Worm (Caenorhabditis elegans) whole organism, L4/young adult: ENCODE measurements around the gene H03A11.13.

ENCODE experiments used
- W03F9.2 ChIP-seq: fragments of 150-350 bp; optimal IDR thresholded peaks from 2 replicates; lab custom pipeline; 2014; ENCODE audit warnings: missing biosample characterization, missing genetic modification characterization
- him-1 ChIP-seq: sonication (generic microtip); optimal IDR thresholded peaks from 2 replicates; lab custom pipeline; 2016; ENCODE audit warnings: missing genotype, missing genetic modification reagents, missing genetic modification characterization, missing compliant biosample characterization

DNA sequence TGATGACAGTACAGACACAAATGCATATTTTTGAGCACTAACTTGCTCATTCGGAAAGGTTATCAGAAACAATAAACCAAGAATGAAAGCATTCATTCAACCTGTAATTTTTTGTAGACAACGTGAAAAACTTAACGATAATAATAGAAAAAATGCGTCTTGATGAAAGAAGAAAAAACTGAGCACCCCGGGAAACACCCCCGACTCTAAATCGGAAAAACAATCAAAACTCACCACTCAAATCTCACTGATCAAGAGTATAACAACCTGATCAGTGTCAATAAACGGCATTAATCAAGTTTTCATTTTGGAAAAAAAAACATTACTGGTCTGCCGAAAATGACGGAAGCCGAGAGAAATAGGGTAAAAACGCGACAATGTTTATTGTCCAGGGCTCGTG lies 46.9 kb downstream of the H03A11.13 start, which contains the start of gene T10B10.8:
- TF ChIP-seq him-1 (tag; lab: Kevin White, UChicago) = no peak
- TF ChIP-seq W03F9.2 (tag; lab: Kevin White, UChicago) = no peak
